Fruit fly (Drosophila melanogaster) whole organism, embryonic: ENCODE data around the gene Rbm13.

Experiments used
- CG10274 ChIP-seq: fragments of 200-800 bp; sonication (Bioruptor generic); optimal IDR thresholded peaks from 3 replicates; lab custom pipeline; 2017; ENCODE audit warnings: missing biosample characterization, mild to moderate bottlenecking, missing genetic modification characterization
- CG10431 ChIP-seq: fragments of 200-800 bp; sonication (Bioruptor generic); optimal IDR thresholded peaks from 3 replicates; lab custom pipeline; 2018; ENCODE audit warnings: missing biosample characterization, mild to moderate bottlenecking, missing genetic modification characterization
- CG17385 ChIP-seq: fragments of 200-800 bp; sonication (Bioruptor generic); optimal IDR thresholded peaks from 3 replicates; lab custom pipeline; 2018; ENCODE audit warnings: missing biosample characterization, mild to moderate bottlenecking, missing genetic modification characterization
- CG8089 ChIP-seq: fragments of 200-800 bp; sonication (Bioruptor generic); optimal IDR thresholded peaks from 3 replicates; lab custom pipeline; 2016; ENCODE audit warnings: missing biosample characterization, missing genetic modification characterization
- CG9437 ChIP-seq: fragments of 200-800 bp; sonication (Bioruptor generic); optimal IDR thresholded peaks from 2 replicates; lab custom pipeline; 2018; ENCODE audit warnings: missing biosample characterization, mild to moderate bottlenecking, missing genetic modification characterization
- Hr39 ChIP-seq: fragments of >200 bp; optimal IDR thresholded peaks from 2 replicates; lab custom pipeline; 2017
- Rfx ChIP-seq: fragments of 200-800 bp; sonication (Bioruptor generic); IDR thresholded peaks from 2 replicates; pipeline ENCODE4 v1.3.6; 2022; ENCODE audit warnings: missing biosample characterization, missing genetic modification characterization
- fu2 ChIP-seq: fragments of 200-800 bp; sonication (Bioruptor generic); optimal IDR thresholded peaks from 2 replicates; lab custom pipeline; 2016; ENCODE audit warnings: missing biosample characterization, missing genetic modification characterization
- inv ChIP-seq: fragments of 200-800 bp; sonication (Bioruptor generic); IDR thresholded peaks from 2 replicates; pipeline ENCODE4 v1.3.6; 2022; ENCODE audit warnings: missing biosample characterization, missing genetic modification characterization; ENCODE audit not compliant: partially characterized antibody

DNA sequence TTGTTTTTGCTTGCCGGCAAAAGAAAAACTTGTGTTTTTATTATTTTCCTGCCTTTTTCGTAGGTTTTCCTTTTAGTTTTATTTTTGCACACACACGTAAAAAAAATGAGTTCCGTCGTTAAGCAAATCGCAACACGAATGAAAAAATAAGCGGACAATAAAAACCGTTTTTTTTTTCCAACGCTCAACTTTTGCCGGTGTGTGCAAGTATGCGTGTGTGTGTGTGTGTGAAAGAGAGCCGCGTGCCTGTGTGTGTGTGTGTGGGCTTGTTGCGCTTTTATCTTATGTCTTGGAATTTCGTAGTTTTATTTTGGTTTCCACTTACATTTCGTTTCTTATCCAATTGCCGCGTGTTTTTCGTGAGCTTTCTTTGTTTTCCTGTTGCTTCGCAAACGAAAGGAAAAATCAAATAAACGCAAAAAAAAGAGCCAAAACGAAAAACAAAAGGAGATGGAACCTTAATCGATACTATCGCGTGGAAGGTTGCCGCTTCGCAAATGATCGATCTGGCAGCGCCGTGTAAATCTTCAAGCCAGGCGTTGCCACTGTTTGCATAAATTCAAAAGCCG is 3.6 kb upstream of the Rbm13 start, which contains the start of gene Moe:
- TF ChIP-seq Rfx (GFP tag; lab: Robert Waterston, UW), result peak; percentile 81
- TF ChIP-seq CG17385 (GFP tag; lab: Kevin White, UChicago), result no peak
- no peak for TF ChIP-seq Hr39 (lab: Kevin White, UChicago)
- no peak for TF ChIP-seq CG10274
- peak; percentile 19 for TF ChIP-seq CG8089 (GFP tag; lab: Kevin White, UChicago)
- TF ChIP-seq fu2, result peak; percentile 51
- TF ChIP-seq CG10431 (GFP tag; lab: Kevin White, UChicago), result no peak
- TF ChIP-seq inv (GFP tag; lab: Robert Waterston, UW), result peak; percentile 75
- TF ChIP-seq CG9437 (GFP tag; lab: Kevin White, UChicago), result no peak
